Fruit fly (Drosophila melanogaster): ENCODE data around the gene CG8086.

Gene CG8086

dm6 chr2L:8274958-8275584 is 17.8 kb upstream of the CG8086 start (continued):
- no peak for TF ChIP-seq prd (optimal IDR thresholded peaks at IDR 0.05)
- peak; percentile 89 for TF ChIP-seq prd (GFP tag; IDR thresholded peaks at IDR 0.05)
- TF ChIP-seq fd102C (GFP tag; optimal IDR thresholded peaks at IDR 0.05): peak; percentile 64
- peak; percentile 18 for TF ChIP-seq CG12659 (GFP tag; optimal IDR thresholded peaks at IDR 0.05)
- TF ChIP-seq Sox102F (GFP tag; optimal IDR thresholded peaks at IDR 0.05): peak; percentile 76
- TF ChIP-seq al (GFP tag; IDR thresholded peaks at IDR 0.05): no peak
- TF ChIP-seq C15 (GFP tag; IDR thresholded peaks at IDR 0.05): no peak
- TF ChIP-seq trh (GFP tag; optimal IDR thresholded peaks at IDR 0.05): no peak
- TF ChIP-seq Scr (GFP tag; IDR thresholded peaks at IDR 0.05; ENCODE audit: partially characterized antibody): no peak
- TF ChIP-seq pb (GFP tag; optimal IDR thresholded peaks at IDR 0.05): no peak
- TF ChIP-seq ac (GFP tag; optimal IDR thresholded peaks at IDR 0.05): peak; percentile 59
- TF ChIP-seq lov (optimal IDR thresholded peaks at IDR 0.05): no peak
- no peak for TF ChIP-seq lov (GFP tag; IDR thresholded peaks at IDR 0.05)
- TF ChIP-seq Dek (tag; optimal IDR thresholded peaks at IDR 0.05): peak; percentile 36
- TF ChIP-seq CG18599 (GFP tag; optimal IDR thresholded peaks at IDR 0.05): peak; percentile 48
- TF ChIP-seq CG11398 (GFP tag; optimal IDR thresholded peaks at IDR 0.05): no peak
- TF ChIP-seq ci (GFP tag; IDR thresholded peaks at IDR 0.05): peak; percentile 85
- peak in 1 of 2 experiments; percentile 85 for TF ChIP-seq bsh (GFP tag; optimal IDR thresholded peaks at IDR 0.05)
- TF ChIP-seq ATbp (GFP tag; optimal IDR thresholded peaks at IDR 0.05): peak; percentile 42
- TF ChIP-seq Bteb2 (GFP tag; optimal IDR thresholded peaks at IDR 0.05): peak; percentile 19
- TF ChIP-seq ara (GFP tag; IDR thresholded peaks at IDR 0.05): peak; percentile 61; the same call in 1 of the 2 replicates
- TF ChIP-seq Pdp1 (GFP tag; optimal IDR thresholded peaks at IDR 0.05): no peak
- TF ChIP-seq ewg (GFP tag; optimal IDR thresholded peaks at IDR 0.05): peak; percentile 33
- peak; percentile 37; the same call in 1 of the 2 replicates for TF ChIP-seq E2f1 (GFP tag; IDR thresholded peaks at IDR 0.05)
- TF ChIP-seq Bdp1 (GFP tag; optimal IDR thresholded peaks at IDR 0.05): no peak
- peak; percentile 26 for TF ChIP-seq CG30431 (GFP tag; optimal IDR thresholded peaks at IDR 0.05)
- TF ChIP-seq ken (GFP tag; IDR thresholded peaks at IDR 0.05): peak; percentile 34; the same call in 1 of the 3 replicates
- TF ChIP-seq NFAT (GFP tag; IDR thresholded peaks at IDR 0.05): no peak
- peak; percentile 60 for TF ChIP-seq slbo (GFP tag; IDR thresholded peaks at IDR 0.05)
- TF ChIP-seq NC2β (GFP tag; optimal IDR thresholded peaks at IDR 0.05): peak; percentile 35
- peak; percentile 4 for TF ChIP-seq CG5245 (GFP tag; optimal IDR thresholded peaks at IDR 0.05)
- no peak for TF ChIP-seq fd3F (GFP tag; optimal IDR thresholded peaks at IDR 0.05)
- TF ChIP-seq CG18011 (GFP tag; optimal IDR thresholded peaks at IDR 0.05): no peak
- TF ChIP-seq nom (GFP tag; optimal IDR thresholded peaks at IDR 0.05): peak; percentile 15
- TF ChIP-seq CG10321 (GFP tag; IDR thresholded peaks at IDR 0.05): no peak
- peak; percentile 85 for TF ChIP-seq CG7271 (tag; optimal IDR thresholded peaks at IDR 0.05)
- no peak for TF ChIP-seq CG7987 (GFP tag; optimal IDR thresholded peaks at IDR 0.05)
- TF ChIP-seq Antp (GFP tag; optimal IDR thresholded peaks at IDR 0.05): no peak
- TF ChIP-seq lilli (GFP tag; optimal IDR thresholded peaks at IDR 0.05): peak; percentile 31
- TF ChIP-seq hbn (GFP tag; IDR thresholded peaks at IDR 0.05; ENCODE audit: partially characterized antibody): no peak
- TF ChIP-seq Taf1 (GFP tag; IDR thresholded peaks at IDR 0.05): no peak
- no peak for TF ChIP-seq Adf1 (GFP tag; IDR thresholded peaks at IDR 0.05)
- TF ChIP-seq gce (GFP tag; IDR thresholded peaks at IDR 0.05): no peak
- TF ChIP-seq CG8924 (tag; optimal IDR thresholded peaks at IDR 0.05): peak; percentile 90
- no peak; the same call in 1 of the 2 replicates for TF ChIP-seq CG5953 (GFP tag; IDR thresholded peaks at IDR 0.05)
- no peak for TF ChIP-seq Dbx (GFP tag; IDR thresholded peaks at IDR 0.05)
- no peak for TF ChIP-seq Gug (GFP tag; IDR thresholded peaks at IDR 0.05)
- no peak for TF ChIP-seq CG10431 (GFP tag; optimal IDR thresholded peaks at IDR 0.05)
- no peak for TF ChIP-seq repo (GFP tag; optimal IDR thresholded peaks at IDR 0.05)
- no peak for TF ChIP-seq CG12236 (GFP tag; optimal IDR thresholded peaks at IDR 0.05)
- no peak for TF ChIP-seq crc (GFP tag; optimal IDR thresholded peaks at IDR 0.05)

Measured in whole organism, embryonic.